Fruit fly (Drosophila melanogaster) whole organism, embryonic: ENCODE data around the gene stas.

ENCODE experiments used
- Blimp-1 ChIP-seq: fragments of 200-800 bp; sonication (Bioruptor generic); optimal IDR thresholded peaks from 3 replicates; lab custom pipeline; 2018; ENCODE audit warnings: missing biosample characterization, missing genetic modification characterization, mild to moderate bottlenecking, moderate library complexity, missing genetic modification reagents
- CG10366 ChIP-seq: fragments of 200-800 bp; sonication (Bioruptor generic); IDR thresholded peaks from 2 replicates; pipeline ENCODE4 v1.3.6; 2022; ENCODE audit warnings: missing biosample characterization, missing genetic modification characterization
- CG10565 ChIP-seq: fragments of 200-800 bp; sonication (Bioruptor generic); optimal IDR thresholded peaks from 3 replicates; lab custom pipeline; 2016; ENCODE audit warnings: missing biosample characterization, mild to moderate bottlenecking, missing genetic modification characterization
- CG11696 ChIP-seq: fragments of 200-800 bp; sonication (Bioruptor generic); IDR thresholded peaks from 2 replicates; pipeline ENCODE4 v1.3.6; 2022; ENCODE audit warnings: missing biosample characterization, missing genetic modification characterization
- CG12219 ChIP-seq: fragments of 200-800 bp; sonication (Bioruptor generic); optimal IDR thresholded peaks from 3 replicates; lab custom pipeline; 2018; ENCODE audit warnings: missing biosample characterization, mild to moderate bottlenecking, missing genetic modification characterization
- CG15011 ChIP-seq: fragments of 200-800 bp; sonication (Bioruptor generic); optimal IDR thresholded peaks from 3 replicates; lab custom pipeline; 2018; ENCODE audit warnings: missing biosample characterization, mild to moderate bottlenecking, missing genetic modification characterization
- CG15696 ChIP-seq: fragments of 200-800 bp; sonication (Bioruptor generic); optimal IDR thresholded peaks from 2 replicates; lab custom pipeline; 2019; ENCODE audit warnings: missing biosample characterization, mild to moderate bottlenecking, missing genetic modification characterization, moderate library complexity
- CG16779 ChIP-seq: fragments of 200-800 bp; sonication (Bioruptor generic); IDR thresholded peaks from 2 replicates; pipeline ENCODE4 v1.3.6; 2022; ENCODE audit warnings: missing biosample characterization, missing genetic modification characterization
- CG17568 ChIP-seq: fragments of 200-800 bp; sonication (Bioruptor generic); optimal IDR thresholded peaks from 2 replicates; lab custom pipeline; 2018; ENCODE audit warnings: missing biosample characterization, mild to moderate bottlenecking, missing genetic modification characterization, moderate library complexity
- CG18476 ChIP-seq: fragments of 200-800 bp; sonication (Bioruptor generic); optimal IDR thresholded peaks from 2 replicates; lab custom pipeline; 2016; ENCODE audit warnings: missing biosample characterization, mild to moderate bottlenecking, missing genetic modification characterization
- CG18599 ChIP-seq: fragments of 200-800 bp; sonication (Bioruptor generic); optimal IDR thresholded peaks from 3 replicates; lab custom pipeline; 2017; ENCODE audit warnings: missing biosample characterization, missing genetic modification characterization, mild to moderate bottlenecking, moderate library complexity, missing genetic modification reagents
- CG2712 ChIP-seq: fragments of 200-800 bp; optimal IDR thresholded peaks from 3 replicates; lab custom pipeline; 2019; ENCODE audit warnings: missing biosample characterization, mild to moderate bottlenecking, missing genetic modification characterization, moderate library complexity
- CG31365 ChIP-seq: fragments of 200-800 bp; sonication (Bioruptor generic); optimal IDR thresholded peaks from 2 replicates; lab custom pipeline; 2018; ENCODE audit warnings: missing biosample characterization, mild to moderate bottlenecking, missing genetic modification characterization
- CG4617 ChIP-seq: fragments of 200-800 bp; sonication (Bioruptor generic); optimal IDR thresholded peaks from 3 replicates; lab custom pipeline; 2016; ENCODE audit warnings: missing biosample characterization, missing genetic modification characterization, borderline replicate concordance
- CG6272 ChIP-seq: fragments of 200-800 bp; sonication (Bioruptor generic); IDR thresholded peaks from 2 replicates; pipeline ENCODE4 v1.3.6; 2022; ENCODE audit warnings: missing biosample characterization, missing genetic modification characterization
- CG7963 ChIP-seq: fragments of 200-800 bp; sonication (Bioruptor generic); IDR thresholded peaks from 3 replicates; pipeline ENCODE4 v1.3.6; 2022; ENCODE audit warnings: missing biosample characterization, missing genetic modification characterization; ENCODE audit not compliant: partially characterized antibody
- CG8765 ChIP-seq: fragments of 200-800 bp; sonication (Bioruptor generic); IDR thresholded peaks from 2 replicates; pipeline ENCODE4 v1.3.6; 2022; ENCODE audit warnings: missing biosample characterization, missing genetic modification characterization
- CG9437 ChIP-seq: fragments of 200-800 bp; sonication (Bioruptor generic); optimal IDR thresholded peaks from 2 replicates; lab custom pipeline; 2018; ENCODE audit warnings: missing biosample characterization, mild to moderate bottlenecking, missing genetic modification characterization
- CTCF ChIP-seq: fragments of 200-800 bp; sonication (Bioruptor generic); optimal IDR thresholded peaks from 2 replicates; lab custom pipeline; 2017; ENCODE audit warnings: missing biosample characterization, mild to moderate bottlenecking, missing genetic modification characterization, moderate library complexity
- Dad ChIP-seq: fragments of 200-800 bp; sonication (Bioruptor generic); optimal IDR thresholded peaks from 3 replicates; lab custom pipeline; 2016; ENCODE audit warnings: missing biosample characterization, missing genetic modification characterization
- Ets97D ChIP-seq: fragments of 200-800 bp; sonication (Bioruptor generic); optimal IDR thresholded peaks from 3 replicates; lab custom pipeline; 2016; ENCODE audit warnings: missing biosample characterization, missing genetic modification characterization
- Fer1 ChIP-seq: fragments of 200-800 bp; sonication (Bioruptor generic); optimal IDR thresholded peaks from 2 replicates; lab custom pipeline; 2017; ENCODE audit warnings: missing biosample characterization, mild to moderate bottlenecking, missing genetic modification characterization
- Hey ChIP-seq: fragments of 200-800 bp; sonication (Bioruptor generic); optimal IDR thresholded peaks from 3 replicates; lab custom pipeline; 2018; ENCODE audit warnings: missing biosample characterization, mild to moderate bottlenecking, missing genetic modification characterization
- Hr51 ChIP-seq, 2 experiments: fragments of 200-800 bp; sonication (Bioruptor generic); optimal IDR thresholded peaks; 2 replicates in 1 of 2; 3 replicates in 1 of 2; lab custom pipeline; 2016 to 2018; ENCODE audit warnings: missing biosample characterization in 2 of 2, missing genetic modification characterization in 2 of 2, mild to moderate bottlenecking in 1 of 2, moderate library complexity in 1 of 2
- Lhr ChIP-seq: fragments of 200-800 bp; sonication (Bioruptor generic); optimal IDR thresholded peaks from 3 replicates; lab custom pipeline; 2017; ENCODE audit warnings: mild to moderate bottlenecking, missing biosample characterization, missing genetic modification reagents, missing genetic modification characterization
- Lpt ChIP-seq: fragments of >200 bp; optimal IDR thresholded peaks from 2 replicates; lab custom pipeline; 2018; ENCODE audit warnings: missing biosample characterization, missing genetic modification characterization
- Med ChIP-seq: fragments of 200-800 bp; sonication (Bioruptor generic); peaks from one replicate; lab custom pipeline; 2016; ENCODE audit warnings: missing biosample characterization, missing genetic modification characterization, mild to moderate bottlenecking, inconsistent platforms, moderate library complexity
- Nf-YA ChIP-seq: fragments of 200-800 bp; sonication (Bioruptor generic); IDR thresholded peaks from 2 replicates; pipeline ENCODE4 v1.3.6; 2022; ENCODE audit warnings: missing biosample characterization, missing genetic modification characterization
- Optix ChIP-seq: fragments of 200-800 bp; sonication (Bioruptor generic); IDR thresholded peaks from 3 replicates; pipeline ENCODE4 v1.3.6; 2022; ENCODE audit warnings: missing biosample characterization, missing genetic modification characterization
- Ptx1 ChIP-seq: fragments of 200-800 bp; sonication (Bioruptor generic); IDR thresholded peaks from 2 replicates; pipeline ENCODE4 v1.3.6; 2022; ENCODE audit warnings: missing biosample characterization, missing genetic modification characterization
- Sin3A ChIP-seq: fragments of >200 bp; optimal IDR thresholded peaks from 2 replicates; lab custom pipeline; 2018
- dmrt99B ChIP-seq: fragments of 200-800 bp; sonication (Bioruptor generic); optimal IDR thresholded peaks from 2 replicates; lab custom pipeline; 2018; ENCODE audit warnings: missing biosample characterization, mild to moderate bottlenecking, missing genetic modification characterization, moderate library complexity
- dpn ChIP-seq, 2 experiments: fragments of 200-800 bp; sonication (Bioruptor generic); optimal IDR thresholded peaks; 3 replicates each; lab custom pipeline; 2016; ENCODE audit warnings: missing biosample characterization in 2 of 2, missing genetic modification characterization in 2 of 2
- fd102C ChIP-seq: fragments of 200-800 bp; sonication (Bioruptor generic); optimal IDR thresholded peaks from 2 replicates; lab custom pipeline; 2018; ENCODE audit warnings: missing biosample characterization, mild to moderate bottlenecking, missing genetic modification characterization, moderate library complexity
- fd64A ChIP-seq: fragments of 200-800 bp; sonication (Bioruptor generic); optimal IDR thresholded peaks from 3 replicates; lab custom pipeline; 2018; ENCODE audit warnings: missing biosample characterization, mild to moderate bottlenecking, missing genetic modification characterization
- grau ChIP-seq: fragments of 200-800 bp; optimal IDR thresholded peaks from 3 replicates; lab custom pipeline; 2019; ENCODE audit warnings: missing biosample characterization, mild to moderate bottlenecking, missing genetic modification characterization, moderate library complexity
- hkb ChIP-seq, 2 experiments: fragments of 200-800 bp in 1 of 2; fragments of >200 bp in 1 of 2; sonication (Bioruptor generic) in 1 of 2; IDR thresholded peaks in 1 of 2; optimal IDR thresholded peaks in 1 of 2; 2 replicates each; pipeline versions ENCODE4 v1.3.6 to Lab custom; 2017 to 2022; ENCODE audit warnings: missing biosample characterization in 1 of 2, missing genetic modification characterization in 1 of 2
- lola ChIP-seq, 3 experiments: fragments of >200 bp in 2 of 3; fragments of 200-800 bp in 1 of 3; sonication (Bioruptor generic) in 1 of 3; optimal IDR thresholded peaks; 2 replicates each; lab custom pipeline; 2017 to 2019; ENCODE audit warnings: missing biosample characterization in 3 of 3, missing genetic modification characterization in 3 of 3, mild to moderate bottlenecking in 1 of 3, moderate library complexity in 1 of 3
- nerfin-1 ChIP-seq: fragments of 200-800 bp; sonication (Bioruptor generic); optimal IDR thresholded peaks from 3 replicates; lab custom pipeline; 2019; ENCODE audit warnings: missing biosample characterization, mild to moderate bottlenecking, missing genetic modification characterization, moderate library complexity
- pita ChIP-seq: fragments of 200-800 bp; sonication (Bioruptor generic); optimal IDR thresholded peaks from 2 replicates; lab custom pipeline; 2017; ENCODE audit warnings: missing biosample characterization, mild to moderate bottlenecking, missing genetic modification characterization
- repo ChIP-seq: fragments of 200-800 bp; sonication (Bioruptor generic); optimal IDR thresholded peaks from 2 replicates; lab custom pipeline; 2016; ENCODE audit warnings: missing biosample characterization, missing genetic modification characterization
- row ChIP-seq: fragments of 200-800 bp; sonication (Bioruptor generic); IDR thresholded peaks from 3 replicates; pipeline ENCODE4 v1.3.6; 2022; ENCODE audit warnings: missing biosample characterization, missing genetic modification characterization
- scrt ChIP-seq: fragments of 200-800 bp; sonication (Bioruptor generic); optimal IDR thresholded peaks from 2 replicates; lab custom pipeline; 2018; ENCODE audit warnings: missing biosample characterization, mild to moderate bottlenecking, missing genetic modification characterization, moderate library complexity
- slou ChIP-seq: fragments of 200-800 bp; sonication (Bioruptor generic); optimal IDR thresholded peaks from 3 replicates; lab custom pipeline; 2016; ENCODE audit warnings: missing biosample characterization, missing genetic modification characterization
- sr ChIP-seq: fragments of 200-800 bp; sonication (Bioruptor generic); IDR thresholded peaks from 3 replicates; pipeline ENCODE4 v1.3.6; 2022; ENCODE audit warnings: missing biosample characterization, missing genetic modification characterization
- tgo ChIP-seq: fragments of 200-800 bp; sonication (Bioruptor generic); IDR thresholded peaks from 3 replicates; pipeline ENCODE4 v1.3.6; 2022; ENCODE audit warnings: missing biosample characterization, missing genetic modification characterization
- trh ChIP-seq: fragments of 200-800 bp; sonication (Bioruptor generic); optimal IDR thresholded peaks from 2 replicates; lab custom pipeline; 2016; ENCODE audit warnings: missing biosample characterization, missing genetic modification characterization
- tx ChIP-seq: fragments of 200-800 bp; sonication (Bioruptor generic); optimal IDR thresholded peaks from 2 replicates; lab custom pipeline; 2016; ENCODE audit warnings: missing biosample characterization, missing genetic modification characterization
- unpg ChIP-seq: fragments of 200-800 bp; sonication (Bioruptor generic); optimal IDR thresholded peaks from 3 replicates; lab custom pipeline; 2018; ENCODE audit warnings: missing biosample characterization, mild to moderate bottlenecking, missing genetic modification characterization, moderate library complexity

The stas gene

DNA sequence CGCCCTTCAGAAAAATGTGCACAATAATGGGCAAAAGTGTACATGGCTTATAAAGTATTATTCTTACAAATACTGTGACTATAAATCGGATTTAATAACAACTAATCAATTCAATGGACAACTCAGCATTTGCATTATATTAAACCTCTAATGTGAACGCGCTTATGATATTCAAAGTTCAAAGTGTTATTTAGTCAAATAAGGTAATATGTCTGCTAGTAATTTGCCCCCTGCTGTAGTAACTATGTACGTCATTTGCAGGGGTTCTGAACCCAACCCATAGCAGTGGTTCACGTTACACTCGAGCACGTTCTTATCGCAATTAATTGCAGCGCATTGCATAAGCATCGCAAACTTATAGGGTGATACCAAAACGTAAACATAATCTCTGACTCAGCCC, 39.6 kb downstream of the stas start (continued):
- TF ChIP-seq CG15011 (no peak), CG10565 (no peak), Fer1 (GFP tag; lab: Kevin White, UChicago) (peak; percentile 1), CG16779 (no peak), CG7963 (no peak), dmrt99B (tag; lab: Kevin White, UChicago) (peak; percentile 18), fd64A (GFP tag; lab: Kevin White, UChicago) (no peak), CG17568 (GFP tag; lab: Kevin White, UChicago) (no peak), CG18599 (peak; percentile 6), CG4617 (GFP tag; lab: Kevin White, UChicago) (no peak), Lpt (GFP tag; lab: Kevin White, UChicago) (no peak), Hr51 (GFP tag; optimal IDR thresholded peaks at IDR 0.05; lab: Kevin White, UChicago) (peak in 1 of 2 experiments; percentile 56), tgo (0 out of 3 replicates have a peak, but pooled peaks have one; percentile 22), dpn (GFP tag; optimal IDR thresholded peaks at IDR 0.05; lab: Kevin White, UChicago) (peak in 1 of 2 experiments; percentile 15), fd102C (GFP tag; lab: Kevin White, UChicago) (no peak), scrt (no peak), sr (GFP tag; lab: Robert Waterston, UW) (no peak), CG2712 (tag; lab: Kevin White, UChicago) (peak; percentile 18), CG12219 (peak; percentile 28), CG11696 (GFP tag; lab: Robert Waterston, UW) (peak; percentile 79), pita (GFP tag; lab: Kevin White, UChicago) (no peak), unpg (GFP tag; lab: Kevin White, UChicago) (peak; percentile 40), grau (tag; lab: Kevin White, UChicago) (peak; percentile 35), Ptx1 (GFP tag; lab: Robert Waterston, UW) (peak; percentile 11; the same call in 1 of the 2 replicates)

DNA sequence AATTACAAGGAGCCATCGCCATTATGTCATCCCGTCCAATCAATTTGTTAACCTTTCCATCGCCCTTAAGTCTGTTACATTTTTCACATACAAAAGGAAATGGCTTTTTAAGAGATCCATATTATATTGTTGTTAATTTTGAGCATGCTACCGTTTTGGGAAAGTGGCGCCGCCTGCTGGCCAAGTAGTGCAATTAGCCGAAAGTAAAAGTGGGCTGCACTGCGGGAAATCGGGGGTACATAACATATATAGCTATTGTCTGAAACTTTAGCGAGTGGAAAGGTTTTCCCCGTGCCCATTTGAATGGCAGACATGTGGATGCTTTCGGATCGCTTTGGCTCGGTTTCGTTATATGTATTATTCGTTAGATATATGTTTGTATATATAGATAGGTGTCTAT, 41.8 kb downstream of the stas start:
- TF ChIP-seq CG8765 (GFP tag; lab: Robert Waterston, UW): no peak
- TF ChIP-seq CG18476 (GFP tag; lab: Kevin White, UChicago): no peak
- TF ChIP-seq Sin3A (lab: Kevin White, UChicago): no peak
- TF ChIP-seq tx: no peak
- TF ChIP-seq nerfin-1 (tag; lab: Kevin White, UChicago): no peak
- no peak for TF ChIP-seq hkb (optimal IDR thresholded peaks at IDR 0.05; lab: Kevin White, UChicago)
- no peak for TF ChIP-seq hkb (GFP tag; IDR thresholded peaks at IDR 0.05; lab: Robert Waterston, UW)
- TF ChIP-seq lola (GFP tag; optimal IDR thresholded peaks at IDR 0.05; lab: Kevin White, UChicago): no peak
- TF ChIP-seq Blimp-1 (GFP tag; lab: Kevin White, UChicago): peak; percentile 92
- TF ChIP-seq CG10366 (GFP tag; lab: Robert Waterston, UW): no peak
- no peak for TF ChIP-seq Hey
- TF ChIP-seq Dad (GFP tag; lab: Kevin White, UChicago): no peak
- no peak for TF ChIP-seq CG9437 (GFP tag; lab: Kevin White, UChicago)
- no peak for TF ChIP-seq Optix
- no peak for TF ChIP-seq slou (GFP tag; lab: Kevin White, UChicago)
- no peak for TF ChIP-seq trh (GFP tag; lab: Kevin White, UChicago)
- TF ChIP-seq CG15696: no peak
- TF ChIP-seq Fer1 (GFP tag; lab: Kevin White, UChicago): no peak
- no peak for TF ChIP-seq repo (GFP tag; lab: Kevin White, UChicago)
- TF ChIP-seq Nf-YA (GFP tag; lab: Robert Waterston, UW): no peak
- TF ChIP-seq Ets97D (GFP tag; lab: Kevin White, UChicago): no peak
- TF ChIP-seq CG31365 (tag; lab: Kevin White, UChicago): no peak
- no peak for TF ChIP-seq Lhr (GFP tag; lab: Kevin White, UChicago)
- 0 out of 3 replicates have a peak, but pooled peaks have one; percentile 18 for TF ChIP-seq row (GFP tag; lab: Robert Waterston, UW)
- peak; percentile 35 for TF ChIP-seq Med (GFP tag; lab: Kevin White, UChicago)
- peak; percentile 85 for TF ChIP-seq CTCF (GFP tag; lab: Kevin White, UChicago)
- no peak for TF ChIP-seq CG6272
